Fruit fly (Drosophila melanogaster) whole organism, pupa: ENCODE measurements around the gene Mettl3.

ENCODE experiments used
- CG10348 ChIP-seq: fragments of 200-800 bp; sonication (Bioruptor generic); IDR thresholded peaks from 2 replicates; pipeline ENCODE4 v1.3.6; 2022; ENCODE audit warnings: missing biosample characterization, missing genetic modification characterization
- CG12605 ChIP-seq: fragments of 200-800 bp; sonication (Bioruptor generic); IDR thresholded peaks from 2 replicates; pipeline ENCODE4 v1.3.6; 2022; ENCODE audit warnings: missing biosample characterization, missing genetic modification characterization
- CG13204 ChIP-seq: fragments of 200-800 bp; sonication (Bioruptor generic); optimal IDR thresholded peaks from 2 replicates; lab custom pipeline; 2018; ENCODE audit warnings: missing biosample characterization, mild to moderate bottlenecking, missing genetic modification characterization, moderate library complexity
- CG14655 ChIP-seq: fragments of 200-800 bp; sonication (Bioruptor generic); optimal IDR thresholded peaks from 3 replicates; lab custom pipeline; 2017; ENCODE audit warnings: mild to moderate bottlenecking, missing biosample characterization, missing genetic modification reagents, missing genetic modification characterization
- CG15710 ChIP-seq: fragments of 200-800 bp; sonication (Bioruptor generic); optimal IDR thresholded peaks from 2 replicates; lab custom pipeline; 2018; ENCODE audit warnings: missing biosample characterization, mild to moderate bottlenecking, missing genetic modification characterization, moderate library complexity
- CG17806 ChIP-seq: fragments of 200-800 bp; sonication (Bioruptor generic); optimal IDR thresholded peaks from 2 replicates; lab custom pipeline; 2018; ENCODE audit warnings: missing biosample characterization, mild to moderate bottlenecking, missing genetic modification characterization, moderate library complexity
- CG32121 ChIP-seq: fragments of 200-800 bp; sonication (Bioruptor generic); IDR thresholded peaks from 2 replicates; pipeline ENCODE4 v1.3.6; 2022; ENCODE audit warnings: missing biosample characterization, missing genetic modification characterization
- CG34367 ChIP-seq: fragments of 200-800 bp; sonication (Bioruptor generic); optimal IDR thresholded peaks from 2 replicates; lab custom pipeline; 2018; ENCODE audit warnings: missing biosample characterization, mild to moderate bottlenecking, missing genetic modification characterization
- CG4496 ChIP-seq: fragments of 200-800 bp; sonication (Bioruptor generic); IDR thresholded peaks from 3 replicates; pipeline ENCODE4 v1.3.6; 2022; ENCODE audit warnings: missing biosample characterization, missing genetic modification characterization
- CG8159 ChIP-seq: fragments of 200-800 bp; sonication (Bioruptor generic); optimal IDR thresholded peaks from 3 replicates; lab custom pipeline; 2018; ENCODE audit warnings: missing biosample characterization, mild to moderate bottlenecking, missing genetic modification characterization, moderate library complexity
- CG8301 ChIP-seq: fragments of 200-800 bp; sonication (Bioruptor generic); optimal IDR thresholded peaks from 2 replicates; lab custom pipeline; 2018; ENCODE audit warnings: missing biosample characterization, mild to moderate bottlenecking, missing genetic modification characterization
- CG9948 ChIP-seq: fragments of 200-800 bp; sonication (Bioruptor generic); optimal IDR thresholded peaks from 2 replicates; lab custom pipeline; 2018; ENCODE audit warnings: missing biosample characterization, mild to moderate bottlenecking, missing genetic modification characterization, moderate library complexity
- D1 ChIP-seq: fragments of 200-800 bp; sonication (Bioruptor generic); optimal IDR thresholded peaks from 2 replicates; lab custom pipeline; 2018; ENCODE audit warnings: missing biosample characterization, mild to moderate bottlenecking, missing genetic modification characterization, moderate library complexity
- EcR ChIP-seq: fragments of 200-800 bp; sonication (Bioruptor generic); optimal IDR thresholded peaks from 3 replicates; lab custom pipeline; 2019; ENCODE audit warnings: missing biosample characterization, missing genetic modification characterization, mild to moderate bottlenecking, moderate library complexity, missing genetic modification reagents
- Ets98B ChIP-seq: fragments of 200-800 bp; sonication (Bioruptor generic); IDR thresholded peaks from 2 replicates; pipeline ENCODE4 v1.3.6; 2022; ENCODE audit warnings: missing biosample characterization, missing genetic modification characterization
- Pif1A ChIP-seq: fragments of 200-800 bp; sonication (Bioruptor generic); optimal IDR thresholded peaks from 3 replicates; lab custom pipeline; 2016; ENCODE audit warnings: missing biosample characterization, missing genetic modification characterization
- Pif1B ChIP-seq: fragments of 200-800 bp; sonication (Bioruptor generic); optimal IDR thresholded peaks from 3 replicates; lab custom pipeline; 2016; ENCODE audit warnings: missing biosample characterization, missing genetic modification characterization
- Snoo ChIP-seq: fragments of 200-800 bp; sonication (Bioruptor generic); optimal IDR thresholded peaks from 3 replicates; lab custom pipeline; 2017; ENCODE audit warnings: missing biosample characterization, mild to moderate bottlenecking, missing genetic modification characterization, inconsistent platforms
- fd96Ca ChIP-seq: fragments of 200-800 bp; sonication (Bioruptor generic); IDR thresholded peaks from 3 replicates; pipeline ENCODE4 v1.3.6; 2022; ENCODE audit warnings: missing biosample characterization, missing genetic modification characterization
- gl ChIP-seq: fragments of 200-800 bp; sonication (Bioruptor generic); optimal IDR thresholded peaks from 2 replicates; lab custom pipeline; 2018; ENCODE audit warnings: missing biosample characterization, mild to moderate bottlenecking, missing genetic modification characterization
- rn ChIP-seq: fragments of 200-800 bp; sonication (Bioruptor generic); IDR thresholded peaks from 2 replicates; pipeline ENCODE4 v1.3.6; 2022; ENCODE audit warnings: missing biosample characterization, missing genetic modification characterization

The Mettl3 gene

DNA sequence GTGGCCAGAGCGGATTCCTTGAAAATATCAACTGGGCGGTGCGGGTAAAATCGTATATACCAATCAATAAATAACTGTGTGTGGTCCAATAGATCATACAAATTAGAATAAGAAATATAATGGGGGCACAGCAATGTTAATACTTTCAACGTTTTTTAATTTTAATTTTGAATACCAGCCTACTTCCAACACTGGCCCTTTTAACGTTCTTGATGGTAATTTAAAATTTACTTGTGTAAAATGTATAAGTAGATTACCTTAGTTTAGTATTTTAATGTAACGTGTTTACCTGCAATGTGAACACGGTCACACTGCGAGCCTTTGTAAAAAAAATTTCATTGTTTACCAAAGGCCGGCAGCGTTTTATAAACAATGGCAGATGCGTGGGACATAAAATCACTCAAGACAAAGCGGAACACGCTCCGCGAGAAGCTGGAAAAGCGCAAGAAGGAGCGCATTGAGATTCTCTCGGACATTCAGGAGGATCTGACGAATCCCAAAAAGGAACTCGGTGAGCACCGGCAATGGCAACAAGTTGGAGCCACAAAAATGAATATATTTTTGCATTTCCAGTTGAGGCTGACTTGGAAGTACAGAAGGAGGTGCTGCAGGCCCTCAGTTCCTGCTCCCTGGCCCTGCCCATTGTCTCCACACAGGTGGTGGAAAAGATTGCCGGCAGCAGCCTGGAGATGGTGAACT is at the start of gene Mettl3, which contains the start of gene KrT95D:
Mettl3 (plus strand) TSS at position 333 of the 699 bp plus-strand sequence.
KrT95D (minus strand) TSS at position 3 of the 699 bp plus-strand sequence.
- no peak for TF ChIP-seq rn (GFP tag; lab: Robert Waterston, UW)
- TF ChIP-seq CG14655 = no peak
- no peak for TF ChIP-seq gl (tag; lab: Kevin White, UChicago)
- no peak for TF ChIP-seq CG8159 (tag; lab: Kevin White, UChicago)
- no peak for TF ChIP-seq CG32121 (GFP tag; lab: Robert Waterston, UW)

- peak; percentile 30 for TF ChIP-seq Ets98B (GFP tag; lab: Robert Waterston, UW)
- peak; percentile 70 for TF ChIP-seq EcR
- peak; percentile 16 for TF ChIP-seq CG15710
- TF ChIP-seq CG8159 (tag; lab: Kevin White, UChicago) = no peak
- TF ChIP-seq fd96Ca = peak; percentile 57; the same call in 1 of the 3 replicates
- peak; percentile 48 for TF ChIP-seq gl (tag; lab: Kevin White, UChicago)
- TF ChIP-seq rn (GFP tag; lab: Robert Waterston, UW) = 0 out of 2 replicates have a peak, but pooled peaks have one; percentile 8
- no peak for TF ChIP-seq CG10348 (GFP tag; lab: Robert Waterston, UW)
- TF ChIP-seq CG17806 (tag; lab: Kevin White, UChicago) = no peak
- no peak for TF ChIP-seq Pif1A
- no peak for TF ChIP-seq CG8301 (tag; lab: Kevin White, UChicago)
- TF ChIP-seq CG32121 (GFP tag; lab: Robert Waterston, UW) = peak; percentile 42; the same call in 1 of the 2 replicates
These were observed 45.5 kb upstream of the Mettl3 start, which contains the start of the genes CG13603 and CG5902 for dm6 chr3R:23986479-23986930. TSS of gene CG13603 (minus strand) at chr3R:23986569. TSS of gene CG5902 (plus strand) at chr3R:23986642.

DNA sequence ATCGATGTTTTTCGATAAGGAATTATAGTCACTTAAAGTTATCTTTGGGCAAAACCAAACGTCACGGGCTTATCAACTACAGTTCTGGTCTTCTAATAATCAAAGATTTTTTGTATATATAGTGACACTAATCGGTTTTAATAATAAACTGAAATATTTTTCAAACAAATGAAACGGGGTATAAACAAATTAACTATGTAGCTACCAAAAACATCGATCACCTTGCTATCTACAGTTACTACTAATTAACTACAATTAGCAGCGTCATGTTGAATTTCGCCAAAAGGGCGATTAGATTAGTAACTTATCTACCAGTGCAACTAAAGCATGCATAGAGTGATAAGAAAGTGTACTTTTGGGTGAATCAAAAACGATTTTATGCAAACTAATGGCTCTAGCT is 40.6 kb upstream of the Mettl3 start:
- TF ChIP-seq CG17806 (tag; lab: Kevin White, UChicago) (no peak), Ets98B (GFP tag; lab: Robert Waterston, UW) (no peak), Snoo (tag; lab: Kevin White, UChicago) (no peak)

DNA sequence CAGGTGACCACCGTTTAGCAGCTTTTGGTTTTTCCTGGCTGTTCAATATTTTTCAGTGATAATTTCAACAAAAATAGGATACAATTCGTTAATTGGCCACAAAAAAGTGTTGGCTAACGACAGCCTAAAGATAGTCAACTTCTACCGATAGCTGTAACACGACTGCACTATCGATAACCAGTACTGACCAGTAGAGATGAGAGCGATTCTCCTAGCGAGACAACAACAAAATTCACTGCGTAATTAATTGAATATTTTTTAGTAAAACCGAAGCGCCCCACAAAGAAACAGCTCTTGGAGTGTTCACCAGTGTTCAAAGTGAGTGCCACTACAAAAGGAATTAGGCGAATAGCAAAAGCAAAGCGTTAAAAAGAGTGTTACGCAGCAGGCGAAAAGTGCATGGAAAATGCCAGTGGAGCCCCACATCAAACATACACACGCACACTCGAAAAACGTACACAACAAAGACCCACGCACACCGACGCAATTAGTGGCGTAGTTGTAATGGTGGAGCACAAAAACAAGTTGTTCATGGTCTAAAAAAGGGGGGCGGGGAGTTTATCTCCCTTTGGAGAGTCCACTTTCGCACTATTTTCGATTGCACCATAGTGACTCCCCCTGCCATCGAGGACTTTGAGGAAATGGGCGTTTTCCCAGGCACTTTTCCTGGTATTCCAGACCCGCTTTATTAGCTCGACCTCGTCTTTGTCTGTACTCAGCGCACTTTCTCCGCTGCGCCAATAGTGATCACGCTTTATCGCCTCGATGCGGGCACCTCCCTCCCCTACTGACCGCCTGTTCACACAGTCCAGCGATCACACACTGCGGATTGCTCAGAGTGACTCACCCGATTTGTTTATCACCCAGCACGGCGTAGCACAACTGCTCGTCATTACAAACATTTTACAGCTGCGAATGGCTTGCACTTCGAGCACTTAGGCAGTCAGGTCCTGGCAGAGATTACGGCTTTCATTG is 38.8 kb upstream of the Mettl3 start, which contains the start of the genes Epp and Rab7:
Epp (minus strand) TSS at position 94 of the 975 bp plus-strand sequence.
Rab7 (plus strand) TSS at position 186 of the 975 bp plus-strand sequence.
- TF ChIP-seq CG32121 (GFP tag; lab: Robert Waterston, UW) (peak; percentile 28), EcR (peak; percentile 48), Snoo (tag; lab: Kevin White, UChicago) (peak; percentile 9), CG8301 (tag; lab: Kevin White, UChicago) (peak; percentile 11), D1 (no peak), CG9948 (tag; lab: Kevin White, UChicago) (no peak), CG14655 (no peak), rn (GFP tag; lab: Robert Waterston, UW) (no peak), CG34367 (peak; percentile 5), Ets98B (GFP tag; lab: Robert Waterston, UW) (peak; percentile 34; the same call in 1 of the 2 replicates), CG4496 (GFP tag; lab: Robert Waterston, UW) (peak; percentile 54; the same call in 2 of the 3 replicates), CG12605 (GFP tag; lab: Robert Waterston, UW) (peak; percentile 41), Pif1B (GFP tag; lab: Kevin White, UChicago) (no peak), CG17806 (tag; lab: Kevin White, UChicago) (no peak), CG13204 (no peak), gl (tag; lab: Kevin White, UChicago) (peak; percentile 68), Pif1A (no peak), fd96Ca (peak; percentile 47; the same call in 1 of the 3 replicates), CG8159 (tag; lab: Kevin White, UChicago) (no peak), CG15710 (peak; percentile 7), CG10348 (GFP tag; lab: Robert Waterston, UW) (no peak)

- TF ChIP-seq CG4496 (GFP tag; lab: Robert Waterston, UW) = no peak
- no peak for TF ChIP-seq CG15710
- TF ChIP-seq gl (tag; lab: Kevin White, UChicago) = no peak
- TF ChIP-seq CG9948 (tag; lab: Kevin White, UChicago) = no peak
These were observed 37.4 kb upstream of the Mettl3 start for dm6 chr3R:23994578-23994977.

- TF ChIP-seq gl (tag; lab: Kevin White, UChicago) = no peak
- no peak for TF ChIP-seq CG4496 (GFP tag; lab: Robert Waterston, UW)
- no peak for TF ChIP-seq CG9948 (tag; lab: Kevin White, UChicago)
- TF ChIP-seq CG17806 (tag; lab: Kevin White, UChicago) = no peak
- no peak for TF ChIP-seq CG8301 (tag; lab: Kevin White, UChicago)
These were observed 36.5 kb upstream of the Mettl3 start, which contains the start of gene CG33108 for dm6 chr3R:23995460-23995859. TSS of gene CG33108 (plus strand) at chr3R:23995659.
